Worm (Caenorhabditis elegans): ENCODE results near the gene lin-14.

lin-14 gene

ce11 chrX:11464271-11465103 lies 873 bp upstream of the lin-14 start (continued):
- peak in 1 of 2 experiments; percentile 58 for TF ChIP-seq mdl-1 (tag; optimal IDR thresholded peaks at IDR 0.05)
- TF ChIP-seq nhr-6 (tag; optimal IDR thresholded peaks at IDR 0.05), result peak; percentile 18
- no peak for TF ChIP-seq ceh-28 (tag; optimal IDR thresholded peaks at IDR 0.05)
- peak; percentile 54 for TF ChIP-seq mep-1 (tag; optimal IDR thresholded peaks at IDR 0.05)
- no peak for TF ChIP-seq unc-39 (tag; optimal IDR thresholded peaks at IDR 0.05)
- TF ChIP-seq F10B5.3 (tag; optimal IDR thresholded peaks at IDR 0.05), result no peak
- no peak for TF ChIP-seq nhr-25 (tag; optimal IDR thresholded peaks at IDR 0.05; ENCODE audit: borderline replicate concordance, insufficient read depth)
- TF ChIP-seq madf-9 (GFP tag; conservative IDR thresholded peaks at IDR 0.05), result no peak
- TF ChIP-seq nhr-237 (tag; optimal IDR thresholded peaks at IDR 0.05), result no peak
- TF ChIP-seq nhr-11 (tag; optimal IDR thresholded peaks at IDR 0.05), result peak; percentile 68
- TF ChIP-seq attf-4 (tag; optimal IDR thresholded peaks at IDR 0.05), result no peak
- TF ChIP-seq unc-62 (GFP tag; optimal IDR thresholded peaks at IDR 0.05 in 1 of 2), result peak in 1 of 2 experiments; percentile 95
- no peak for TF ChIP-seq unc-62 (tag; optimal IDR thresholded peaks at IDR 0.05)
- TF ChIP-seq saeg-2 (GFP tag; IDR thresholded peaks at IDR 0.05), result no peak
- TF ChIP-seq hlh-11 (tag; optimal IDR thresholded peaks at IDR 0.05), result peak; percentile 56
- no peak for TF ChIP-seq R02D3.7 (tag; optimal IDR thresholded peaks at IDR 0.05)
- TF ChIP-seq vab-7 (GFP tag; IDR thresholded peaks at IDR 0.05), result no peak
- no peak for TF ChIP-seq daf-12 (tag; optimal IDR thresholded peaks at IDR 0.05)
- TF ChIP-seq dmd-6 (GFP tag; IDR thresholded peaks at IDR 0.05), result peak; percentile 68
- TF ChIP-seq zfp-2 (tag; optimal IDR thresholded peaks at IDR 0.05), result no peak
- no peak for TF ChIP-seq ceh-20 (GFP tag; IDR thresholded peaks at IDR 0.05)
- no peak for TF ChIP-seq dmd-8 (GFP tag; IDR thresholded peaks at IDR 0.05)
- TF ChIP-seq lim-7 (GFP tag; IDR thresholded peaks at IDR 0.05), result no peak
- no peak for TF ChIP-seq ces-1 (GFP tag; optimal IDR thresholded peaks at IDR 0.05)
- no peak for TF ChIP-seq arid-1 (GFP tag; conservative IDR thresholded peaks at IDR 0.05)
- TF ChIP-seq egl-27 (tag; optimal IDR thresholded peaks at IDR 0.05), result no peak
- no peak for TF ChIP-seq ceh-82 (tag; optimal IDR thresholded peaks at IDR 0.05)
- no peak for TF ChIP-seq fos-1 (tag; optimal IDR thresholded peaks at IDR 0.05)
- no peak for TF ChIP-seq unc-130 (GFP tag; optimal IDR thresholded peaks at IDR 0.05)
- TF ChIP-seq Y75B8A.6 (GFP tag; IDR thresholded peaks at IDR 0.05), result no peak
- no peak for TF ChIP-seq nhr-10 (tag; optimal IDR thresholded peaks at IDR 0.05)
- TF ChIP-seq daf-8 (GFP tag; IDR thresholded peaks at IDR 0.05), result no peak
- TF ChIP-seq skn-1 (tag; optimal IDR thresholded peaks at IDR 0.05), result no peak
- TF ChIP-seq snpc-1.2 (GFP tag; IDR thresholded peaks at IDR 0.05), result no peak

ce11 chrX:11466444-11467319 lies 1.3 kb downstream of the lin-14 start:
- peak; percentile 41 for TF ChIP-seq pqm-1 (tag; optimal IDR thresholded peaks at IDR 0.05)
- no peak for TF ChIP-seq mdt-29 (GFP tag; IDR thresholded peaks at IDR 0.05)
- TF ChIP-seq tag-97 (GFP tag; IDR thresholded peaks at IDR 0.05), result no peak
- TF ChIP-seq snpc-1.2 (GFP tag; IDR thresholded peaks at IDR 0.05), result no peak
- TF ChIP-seq nhr-28 (tag; optimal IDR thresholded peaks at IDR 0.05), result peak; percentile 53
- TF ChIP-seq dve-1 (tag; optimal IDR thresholded peaks at IDR 0.05; ENCODE audit: insufficient read depth), result peak; percentile 22
- TF ChIP-seq pha-4 (GFP tag; IDR thresholded peaks at IDR 0.05), result no peak
- peak; percentile 56 for TF ChIP-seq pha-4 (tag; optimal IDR thresholded peaks at IDR 0.05)
- TF ChIP-seq php-3 (GFP tag; IDR thresholded peaks at IDR 0.05), result peak; percentile 72
- peak; percentile 61 for TF ChIP-seq dmd-6 (GFP tag; IDR thresholded peaks at IDR 0.05)
- peak; percentile 11 for TF ChIP-seq mes-2 (tag; optimal IDR thresholded peaks at IDR 0.05; ENCODE audit: poor library complexity, severe bottlenecking)

Data from whole organism, L4 larva.